Worm (Caenorhabditis elegans) whole organism, late embryonic: ENCODE data around the gene lrpr-1.

Experiments used
- F13H6.1 ChIP-seq: sonication (generic microtip); optimal IDR thresholded peaks from 2 replicates; lab custom pipeline; 2016; ENCODE audit warnings: missing genetic modification characterization, missing compliant biosample characterization
- K02D7.2 ChIP-seq: sonication (generic microtip); optimal IDR thresholded peaks from 2 replicates; lab custom pipeline; 2017; ENCODE audit warnings: mild to moderate bottlenecking, missing genetic modification characterization, missing compliant biosample characterization
- K09A11.1 ChIP-seq: sonication (generic microtip); optimal IDR thresholded peaks from 2 replicates; lab custom pipeline; 2017; ENCODE audit warnings: antibody characterized with exemption, mild to moderate bottlenecking, missing genetic modification characterization, missing compliant biosample characterization; ENCODE audit not compliant: insufficient read depth
- ama-1 ChIP-seq: fragments of 150-350 bp; optimal IDR thresholded peaks from 2 replicates; lab custom pipeline; 2014
- ceh-14 ChIP-seq: sonication (generic microtip); optimal IDR thresholded peaks from 2 replicates; lab custom pipeline; 2016; ENCODE audit warnings: missing genotype, missing genetic modification characterization, missing compliant biosample characterization
- ceh-2 ChIP-seq: sonication (generic microtip); optimal IDR thresholded peaks from 2 replicates; lab custom pipeline; 2016; ENCODE audit warnings: missing genotype, missing genetic modification characterization, missing compliant biosample characterization
- ceh-30 ChIP-seq: fragments of 150-350 bp; optimal IDR thresholded peaks from 2 replicates; lab custom pipeline; 2014; ENCODE audit warnings: missing biosample characterization, missing genetic modification characterization
- ceh-34 ChIP-seq: sonication (generic microtip); optimal IDR thresholded peaks from 2 replicates; lab custom pipeline; 2016; ENCODE audit warnings: mild to moderate bottlenecking, missing genetic modification characterization, missing compliant biosample characterization
- ceh-45 ChIP-seq: fragments of 200-800 bp; sonication (Bioruptor generic); IDR thresholded peaks from 2 replicates; pipeline ENCODE4 v1.3.6; 2022; ENCODE audit warnings: missing genetic modification reagents, missing genetic modification characterization, missing compliant biosample characterization
- ceh-6 ChIP-seq: fragments of 200-800 bp; sonication (Bioruptor generic); optimal IDR thresholded peaks from 2 replicates; lab custom pipeline; 2018; ENCODE audit warnings: mild to moderate bottlenecking, missing genetic modification characterization, missing compliant biosample characterization
- che-1 ChIP-seq: sonication (generic microtip); optimal IDR thresholded peaks from 2 replicates; lab custom pipeline; 2016; ENCODE audit warnings: mild to moderate bottlenecking, missing genetic modification characterization, missing compliant biosample characterization
- elt-4 ChIP-seq: sonication (generic microtip); optimal IDR thresholded peaks from 2 replicates; lab custom pipeline; 2016; ENCODE audit warnings: missing genetic modification characterization, missing compliant biosample characterization
- eyg-1 ChIP-seq: sonication (generic microtip); optimal IDR thresholded peaks from 2 replicates; lab custom pipeline; 2016; ENCODE audit warnings: missing genotype, missing genetic modification characterization, missing compliant biosample characterization
- fax-1 ChIP-seq: sonication (generic microtip); optimal IDR thresholded peaks from 2 replicates; lab custom pipeline; 2016; ENCODE audit warnings: missing genotype, missing genetic modification characterization, missing compliant biosample characterization
- fkh-10 ChIP-seq: fragments of 150-350 bp; optimal IDR thresholded peaks from 2 replicates; lab custom pipeline; 2014; ENCODE audit warnings: missing biosample characterization, missing genetic modification reagents, missing genetic modification characterization
- hlh-13 ChIP-seq: fragments of 200-800 bp; sonication (Bioruptor generic); optimal IDR thresholded peaks from 2 replicates; lab custom pipeline; 2018; ENCODE audit warnings: mild to moderate bottlenecking, missing genetic modification characterization, missing compliant biosample characterization
- hlh-15 ChIP-seq: sonication (generic microtip); optimal IDR thresholded peaks from 2 replicates; lab custom pipeline; 2016; ENCODE audit warnings: missing genetic modification characterization, missing compliant biosample characterization
- hlh-8 ChIP-seq: sonication (generic microtip); optimal IDR thresholded peaks from 2 replicates; lab custom pipeline; 2016; ENCODE audit warnings: missing genotype, missing genetic modification characterization, missing compliant biosample characterization
- madf-2 ChIP-seq: sonication (generic microtip); optimal IDR thresholded peaks from 2 replicates; lab custom pipeline; 2017; ENCODE audit warnings: missing genetic modification characterization, missing compliant biosample characterization
- mec-3 ChIP-seq: sonication (generic microtip); optimal IDR thresholded peaks from 2 replicates; lab custom pipeline; 2016; ENCODE audit warnings: borderline replicate concordance, missing genetic modification characterization, missing compliant biosample characterization
- nfya-1 ChIP-seq: sonication (generic microtip); optimal IDR thresholded peaks from 2 replicates; lab custom pipeline; 2017; ENCODE audit warnings: missing genetic modification characterization, mild to moderate bottlenecking, missing compliant biosample characterization, antibody characterized with exemption, moderate library complexity
- nhr-11 ChIP-seq: fragments of 150-350 bp; optimal IDR thresholded peaks from 2 replicates; lab custom pipeline; 2014; ENCODE audit warnings: missing biosample characterization, missing genetic modification characterization
- nhr-232 ChIP-seq: sonication (generic microtip); optimal IDR thresholded peaks from 2 replicates; lab custom pipeline; 2016; ENCODE audit warnings: missing genetic modification characterization, missing compliant biosample characterization
- npax-4 ChIP-seq: sonication (generic microtip); optimal IDR thresholded peaks from 2 replicates; lab custom pipeline; 2016; ENCODE audit warnings: missing genetic modification characterization, missing compliant biosample characterization
- odd-2 ChIP-seq: sonication (generic microtip); optimal IDR thresholded peaks from 2 replicates; lab custom pipeline; 2017; ENCODE audit warnings: antibody characterized with exemption, mild to moderate bottlenecking, missing genetic modification characterization, missing compliant biosample characterization
- pax-1 ChIP-seq: fragments of 150-350 bp; optimal IDR thresholded peaks from 2 replicates; lab custom pipeline; 2014; ENCODE audit warnings: missing biosample characterization, missing genetic modification characterization
- pha-4 ChIP-seq: fragments of 150-350 bp; optimal IDR thresholded peaks from 2 replicates; lab custom pipeline; 2018; ENCODE audit warnings: missing biosample characterization, missing genetic modification reagents, missing genetic modification characterization
- ref-2 ChIP-seq: sonication (generic microtip); optimal IDR thresholded peaks from 2 replicates; lab custom pipeline; 2016; ENCODE audit warnings: missing genetic modification characterization, missing compliant biosample characterization
- rnt-1 ChIP-seq: sonication (generic microtip); optimal IDR thresholded peaks from 2 replicates; lab custom pipeline; 2016; ENCODE audit warnings: missing genetic modification characterization, missing compliant biosample characterization
- sdc-2 ChIP-seq: sonication (generic microtip); optimal IDR thresholded peaks from 2 replicates; lab custom pipeline; 2016; ENCODE audit warnings: missing genotype, missing genetic modification characterization, missing compliant biosample characterization
- sox-4 ChIP-seq: sonication (generic microtip); optimal IDR thresholded peaks from 2 replicates; lab custom pipeline; 2017; ENCODE audit warnings: mild to moderate bottlenecking, missing genetic modification characterization, inconsistent platforms, missing compliant biosample characterization
- tbx-2 ChIP-seq: sonication (generic microtip); optimal IDR thresholded peaks from 2 replicates; lab custom pipeline; 2016; ENCODE audit warnings: missing genetic modification characterization, missing compliant biosample characterization
- ttx-3 ChIP-seq: sonication (generic microtip); optimal IDR thresholded peaks from 2 replicates; lab custom pipeline; 2016; ENCODE audit warnings: missing genetic modification reagents, missing genetic modification characterization, missing compliant biosample characterization
- zip-5 ChIP-seq: sonication (generic microtip); optimal IDR thresholded peaks from 2 replicates; lab custom pipeline; 2016; ENCODE audit warnings: missing genetic modification characterization, missing compliant biosample characterization
- ztf-16 ChIP-seq: sonication (generic microtip); optimal IDR thresholded peaks from 2 replicates; lab custom pipeline; 2017; ENCODE audit warnings: missing genetic modification characterization, missing compliant biosample characterization

lrpr-1 gene

ce11 chrV:5912426-5912825, 5.3 kb downstream of the lrpr-1 start, which contains the start of gene C04E6.13:
Gene C04E6.13 (plus strand): TSS chrV:5912726.
- TF ChIP-seq ceh-2, result no peak
- no peak for TF ChIP-seq npax-4 (tag; lab: Kevin White, UChicago)
- no peak for TF ChIP-seq nhr-11 (tag; lab: Kevin White, UChicago)
- TF ChIP-seq mec-3, result no peak
- no peak for TF ChIP-seq sox-4
- TF ChIP-seq ceh-34 (tag; lab: Kevin White, UChicago), result no peak
- no peak for TF ChIP-seq zip-5 (tag; lab: Kevin White, UChicago)
- no peak for TF ChIP-seq ztf-16
- no peak for TF ChIP-seq pha-4
- no peak for TF ChIP-seq nhr-232 (tag; lab: Kevin White, UChicago)

- TF ChIP-seq nhr-11 (tag; lab: Kevin White, UChicago) (no peak), ama-1 (lab: Kevin White, UChicago) (no peak)
Observed at ce11 chrV:5907090-5907489, 10.6 kb downstream of the lrpr-1 start, which contains the start of gene C04E6.4. Gene C04E6.4 (plus strand): TSS chrV:5907390.

ce11 chrV:5906252-5906651, 11.4 kb downstream of the lrpr-1 start, which contains the start of gene srd-15:
Gene srd-15 (minus strand): TSS chrV:5906352.
- TF ChIP-seq hlh-8 (tag; lab: Kevin White, UChicago) (no peak), ceh-6 (GFP tag; lab: Kevin White, UChicago) (no peak), npax-4 (tag; lab: Kevin White, UChicago) (no peak), che-1 (no peak), K02D7.2 (no peak), hlh-15 (no peak), ceh-45 (GFP tag; lab: Robert Waterston, UW) (no peak), nhr-11 (tag; lab: Kevin White, UChicago) (no peak), elt-4 (tag; lab: Kevin White, UChicago) (no peak), fax-1 (tag; lab: Kevin White, UChicago) (no peak), odd-2 (tag; lab: Kevin White, UChicago) (no peak), nfya-1 (no peak), ceh-30 (tag; lab: Kevin White, UChicago) (no peak), madf-2 (tag; lab: Kevin White, UChicago) (no peak), ceh-34 (tag; lab: Kevin White, UChicago) (no peak)

ce11 chrV:5901833-5902232, 15.9 kb downstream of the lrpr-1 start, which contains the start of gene C04E6.5:
Gene C04E6.5 (plus strand): TSS chrV:5902133.
- no peak for TF ChIP-seq npax-4 (tag; lab: Kevin White, UChicago)
- no peak for TF ChIP-seq hlh-13 (GFP tag; lab: Kevin White, UChicago)
- TF ChIP-seq madf-2 (tag; lab: Kevin White, UChicago), result no peak
- TF ChIP-seq pha-4, result no peak
- no peak for TF ChIP-seq F13H6.1 (tag; lab: Kevin White, UChicago)

ce11 chrV:5899940-5900339, 17.8 kb downstream of the lrpr-1 start, which contains the start of gene srd-16:
Gene srd-16 (minus strand): TSS chrV:5900040.
- TF ChIP-seq hlh-15 (no peak), pax-1 (tag; lab: Kevin White, UChicago) (no peak), hlh-13 (GFP tag; lab: Kevin White, UChicago) (no peak), npax-4 (tag; lab: Kevin White, UChicago) (no peak), nhr-232 (tag; lab: Kevin White, UChicago) (no peak), ceh-6 (GFP tag; lab: Kevin White, UChicago) (no peak), ceh-2 (no peak), rnt-1 (no peak), ceh-14 (tag; lab: Kevin White, UChicago) (no peak), fkh-10 (no peak), hlh-8 (tag; lab: Kevin White, UChicago) (no peak), K09A11.1 (tag; lab: Kevin White, UChicago) (no peak), ttx-3 (no peak), fax-1 (tag; lab: Kevin White, UChicago) (no peak), tbx-2 (tag; lab: Kevin White, UChicago) (no peak), sdc-2 (tag; lab: Kevin White, UChicago) (no peak), ref-2 (tag; lab: Kevin White, UChicago) (no peak), eyg-1 (tag; lab: Kevin White, UChicago) (no peak)
- TF ChIP-seq, all 69 proteins: peak for 0
